Fruit fly (Drosophila melanogaster) whole organism, wandering third instar larva: ENCODE measurements around the gene Pex2.

Source experiments
- CG32264 ChIP-seq: fragments of 200-800 bp; sonication (Bioruptor generic); optimal IDR thresholded peaks from 2 replicates; lab custom pipeline; 2016; ENCODE audit warnings: missing biosample characterization, missing genetic modification characterization
- Dfd ChIP-seq: fragments of >200 bp; optimal IDR thresholded peaks from 2 replicates; lab custom pipeline; 2017; ENCODE audit warnings: missing biosample characterization, missing genetic modification characterization
- Myc ChIP-seq: fragments of >200 bp; optimal IDR thresholded peaks from 2 replicates; lab custom pipeline; 2017
- dl ChIP-seq, 2 experiments: fragments of 175-275, 200-275 bp in 1 of 2; fragments of 200-275 bp in 1 of 2; sonication (Bioruptor generic); optimal IDR thresholded peaks; lab custom pipeline; 2018; ENCODE audit warnings: mild to moderate bottlenecking in 2 of 2, missing biosample characterization in 2 of 2, missing genetic modification characterization in 2 of 2, moderate library complexity in 2 of 2; ENCODE audit not compliant: partially characterized antibody in 2 of 2, insufficient read depth in 1 of 2
- fru ChIP-seq: fragments of 200-800 bp; sonication (Bioruptor generic); optimal IDR thresholded peaks from 3 replicates; lab custom pipeline; 2016; ENCODE audit warnings: missing biosample characterization, mild to moderate bottlenecking, missing genetic modification characterization
- h ChIP-seq: fragments of 200-800 bp; sonication (Bioruptor generic); optimal IDR thresholded peaks from 3 replicates; lab custom pipeline; 2016; ENCODE audit warnings: missing biosample characterization, mild to moderate bottlenecking, missing genetic modification characterization
- pan ChIP-seq: fragments of >200 bp; optimal IDR thresholded peaks from 2 replicates; lab custom pipeline; 2017
- usp ChIP-seq: fragments of >200 bp; optimal IDR thresholded peaks from 2 replicates; lab custom pipeline; 2017; ENCODE audit warnings: missing biosample characterization, missing genetic modification characterization

DNA sequence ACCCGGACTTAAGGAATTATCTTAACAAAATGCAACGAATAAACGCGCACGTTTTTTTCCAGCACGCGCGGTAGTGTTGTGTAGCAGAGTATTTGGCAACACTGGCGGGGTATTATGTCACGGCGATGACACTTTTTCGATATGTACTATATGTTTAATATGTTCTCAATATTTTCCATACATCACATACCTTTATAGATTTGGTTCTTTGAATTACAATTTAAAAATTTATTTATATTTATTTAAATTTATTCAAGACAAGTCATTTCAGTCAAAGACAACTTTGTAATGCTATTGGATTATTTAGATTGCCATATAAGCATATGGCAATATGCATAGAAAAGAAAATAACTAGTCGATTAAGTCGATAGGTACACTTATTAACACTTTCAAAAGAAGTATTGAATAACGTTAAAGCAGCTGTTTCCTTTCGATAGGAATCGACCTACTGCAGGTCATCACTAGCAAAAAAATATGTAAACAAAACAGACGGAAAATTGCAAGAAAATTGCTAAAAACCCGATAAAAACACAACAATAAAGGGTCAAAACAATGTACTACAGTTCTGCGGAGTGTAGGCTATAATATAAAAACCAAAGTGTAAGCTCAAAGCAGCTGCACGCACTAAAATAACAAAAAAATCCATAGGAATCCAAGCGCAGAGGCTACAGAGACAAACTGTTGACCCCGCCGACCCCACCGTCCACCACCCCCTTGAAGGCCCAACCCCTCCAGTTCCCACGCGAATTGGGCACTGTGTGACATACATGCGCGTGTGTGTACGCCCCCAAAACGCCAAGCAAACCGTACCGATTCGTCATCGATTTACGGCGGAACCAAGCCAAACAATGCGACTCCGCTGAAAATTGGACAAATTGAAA, 7.5 kb downstream of the Pex2 start, which contains the start of the genes CG7182 and GAPcenA:
- TF ChIP-seq dl (GFP tag; optimal IDR thresholded peaks at IDR 0.05; lab: Kevin White, UChicago; ENCODE audit: insufficient read depth in 1 of 2, partially characterized antibody in 2 of 2), result no peak
- no peak for TF ChIP-seq usp (GFP tag; lab: Kevin White, UChicago)
- TF ChIP-seq fru (GFP tag; lab: Kevin White, UChicago), result peak; percentile 75
- TF ChIP-seq Dfd (GFP tag; lab: Kevin White, UChicago), result no peak
- no peak for TF ChIP-seq CG32264 (GFP tag; lab: Kevin White, UChicago)
- TF ChIP-seq h (GFP tag; lab: Kevin White, UChicago), result peak; percentile 76
- TF ChIP-seq pan, result no peak
- no peak for TF ChIP-seq Myc (lab: Kevin White, UChicago)
